Fruit fly (Drosophila melanogaster) whole organism, pupa: Measurements from ENCODE around the gene CG13239.

ENCODE experiments used
- CG10348 ChIP-seq: fragments of 200-800 bp; sonication (Bioruptor generic); IDR thresholded peaks from 2 replicates; pipeline ENCODE4 v1.3.6; 2022; ENCODE audit warnings: missing biosample characterization, missing genetic modification characterization
- CG12605 ChIP-seq: fragments of 200-800 bp; sonication (Bioruptor generic); IDR thresholded peaks from 2 replicates; pipeline ENCODE4 v1.3.6; 2022; ENCODE audit warnings: missing biosample characterization, missing genetic modification characterization
- CG13204 ChIP-seq: fragments of 200-800 bp; sonication (Bioruptor generic); optimal IDR thresholded peaks from 2 replicates; lab custom pipeline; 2018; ENCODE audit warnings: missing biosample characterization, mild to moderate bottlenecking, missing genetic modification characterization, moderate library complexity
- CG14655 ChIP-seq: fragments of 200-800 bp; sonication (Bioruptor generic); optimal IDR thresholded peaks from 3 replicates; lab custom pipeline; 2017; ENCODE audit warnings: mild to moderate bottlenecking, missing biosample characterization, missing genetic modification reagents, missing genetic modification characterization
- CG15710 ChIP-seq: fragments of 200-800 bp; sonication (Bioruptor generic); optimal IDR thresholded peaks from 2 replicates; lab custom pipeline; 2018; ENCODE audit warnings: missing biosample characterization, mild to moderate bottlenecking, missing genetic modification characterization, moderate library complexity
- CG17806 ChIP-seq: fragments of 200-800 bp; sonication (Bioruptor generic); optimal IDR thresholded peaks from 2 replicates; lab custom pipeline; 2018; ENCODE audit warnings: missing biosample characterization, mild to moderate bottlenecking, missing genetic modification characterization, moderate library complexity
- CG32121 ChIP-seq: fragments of 200-800 bp; sonication (Bioruptor generic); IDR thresholded peaks from 2 replicates; pipeline ENCODE4 v1.3.6; 2022; ENCODE audit warnings: missing biosample characterization, missing genetic modification characterization
- CG34367 ChIP-seq: fragments of 200-800 bp; sonication (Bioruptor generic); optimal IDR thresholded peaks from 2 replicates; lab custom pipeline; 2018; ENCODE audit warnings: missing biosample characterization, mild to moderate bottlenecking, missing genetic modification characterization
- CG4496 ChIP-seq: fragments of 200-800 bp; sonication (Bioruptor generic); IDR thresholded peaks from 3 replicates; pipeline ENCODE4 v1.3.6; 2022; ENCODE audit warnings: missing biosample characterization, missing genetic modification characterization
- CG8159 ChIP-seq: fragments of 200-800 bp; sonication (Bioruptor generic); optimal IDR thresholded peaks from 3 replicates; lab custom pipeline; 2018; ENCODE audit warnings: missing biosample characterization, mild to moderate bottlenecking, missing genetic modification characterization, moderate library complexity
- CG8301 ChIP-seq: fragments of 200-800 bp; sonication (Bioruptor generic); optimal IDR thresholded peaks from 2 replicates; lab custom pipeline; 2018; ENCODE audit warnings: missing biosample characterization, mild to moderate bottlenecking, missing genetic modification characterization
- CG9948 ChIP-seq: fragments of 200-800 bp; sonication (Bioruptor generic); optimal IDR thresholded peaks from 2 replicates; lab custom pipeline; 2018; ENCODE audit warnings: missing biosample characterization, mild to moderate bottlenecking, missing genetic modification characterization, moderate library complexity
- D1 ChIP-seq: fragments of 200-800 bp; sonication (Bioruptor generic); optimal IDR thresholded peaks from 2 replicates; lab custom pipeline; 2018; ENCODE audit warnings: missing biosample characterization, mild to moderate bottlenecking, missing genetic modification characterization, moderate library complexity
- EcR ChIP-seq: fragments of 200-800 bp; sonication (Bioruptor generic); optimal IDR thresholded peaks from 3 replicates; lab custom pipeline; 2019; ENCODE audit warnings: missing biosample characterization, missing genetic modification characterization, mild to moderate bottlenecking, moderate library complexity, missing genetic modification reagents
- Ets98B ChIP-seq: fragments of 200-800 bp; sonication (Bioruptor generic); IDR thresholded peaks from 2 replicates; pipeline ENCODE4 v1.3.6; 2022; ENCODE audit warnings: missing biosample characterization, missing genetic modification characterization
- Pif1A ChIP-seq: fragments of 200-800 bp; sonication (Bioruptor generic); optimal IDR thresholded peaks from 3 replicates; lab custom pipeline; 2016; ENCODE audit warnings: missing biosample characterization, missing genetic modification characterization
- Pif1B ChIP-seq: fragments of 200-800 bp; sonication (Bioruptor generic); optimal IDR thresholded peaks from 3 replicates; lab custom pipeline; 2016; ENCODE audit warnings: missing biosample characterization, missing genetic modification characterization
- Snoo ChIP-seq: fragments of 200-800 bp; sonication (Bioruptor generic); optimal IDR thresholded peaks from 3 replicates; lab custom pipeline; 2017; ENCODE audit warnings: missing biosample characterization, mild to moderate bottlenecking, missing genetic modification characterization, inconsistent platforms
- fd96Ca ChIP-seq: fragments of 200-800 bp; sonication (Bioruptor generic); IDR thresholded peaks from 3 replicates; pipeline ENCODE4 v1.3.6; 2022; ENCODE audit warnings: missing biosample characterization, missing genetic modification characterization
- gl ChIP-seq: fragments of 200-800 bp; sonication (Bioruptor generic); optimal IDR thresholded peaks from 2 replicates; lab custom pipeline; 2018; ENCODE audit warnings: missing biosample characterization, mild to moderate bottlenecking, missing genetic modification characterization
- rn ChIP-seq: fragments of 200-800 bp; sonication (Bioruptor generic); IDR thresholded peaks from 2 replicates; pipeline ENCODE4 v1.3.6; 2022; ENCODE audit warnings: missing biosample characterization, missing genetic modification characterization

Gene CG13239

dm6 chr3L:22891009-22891408 lies 30.4 kb downstream of the CG13239 start:
- TF ChIP-seq CG14655 (GFP tag; lab: Kevin White, UChicago) (no peak), fd96Ca (GFP tag; lab: Robert Waterston, UW) (no peak), CG34367 (tag; lab: Kevin White, UChicago) (no peak), CG8301 (tag; lab: Kevin White, UChicago) (no peak), CG13204 (no peak), CG8159 (no peak), rn (GFP tag; lab: Robert Waterston, UW) (no peak), Pif1A (GFP tag; lab: Kevin White, UChicago) (no peak), D1 (tag; lab: Kevin White, UChicago) (no peak), EcR (no peak), CG17806 (tag; lab: Kevin White, UChicago) (no peak), CG12605 (GFP tag; lab: Robert Waterston, UW) (no peak), CG15710 (no peak), CG9948 (tag; lab: Kevin White, UChicago) (no peak), CG10348 (GFP tag; lab: Robert Waterston, UW) (no peak), CG4496 (GFP tag; lab: Robert Waterston, UW) (no peak), Pif1B (GFP tag; lab: Kevin White, UChicago) (no peak), Ets98B (GFP tag; lab: Robert Waterston, UW) (no peak), CG32121 (GFP tag; lab: Robert Waterston, UW) (no peak), gl (no peak)
- TF ChIP-seq, all 21 proteins: peak for 0

dm6 chr3L:22894689-22895283 lies 34.2 kb downstream of the CG13239 start:
- TF ChIP-seq CG8159 (no peak), D1 (tag; lab: Kevin White, UChicago) (peak; percentile 15)

- TF ChIP-seq CG15710 (no peak), CG9948 (tag; lab: Kevin White, UChicago) (no peak), Pif1B (GFP tag; lab: Kevin White, UChicago) (no peak), rn (GFP tag; lab: Robert Waterston, UW) (no peak), CG8159 (no peak), CG13204 (no peak), gl (no peak), CG32121 (GFP tag; lab: Robert Waterston, UW) (no peak), CG10348 (GFP tag; lab: Robert Waterston, UW) (no peak), CG12605 (GFP tag; lab: Robert Waterston, UW) (no peak), EcR (no peak), CG8301 (tag; lab: Kevin White, UChicago) (no peak), Ets98B (GFP tag; lab: Robert Waterston, UW) (no peak), CG14655 (GFP tag; lab: Kevin White, UChicago) (no peak), Snoo (tag; lab: Kevin White, UChicago) (no peak)
These were observed 37.9 kb downstream of the CG13239 start, which contains the start of gene CG11131 for dm6 chr3L:22898444-22898843. CG11131 (plus strand) TSS chr3L:22898744.

- no peak for TF ChIP-seq CG13204
- no peak for TF ChIP-seq CG15710
- no peak for TF ChIP-seq D1 (tag; lab: Kevin White, UChicago)
- TF ChIP-seq EcR = no peak
- no peak for TF ChIP-seq CG14655 (GFP tag; lab: Kevin White, UChicago)
- no peak for TF ChIP-seq rn (GFP tag; lab: Robert Waterston, UW)
- no peak for TF ChIP-seq CG4496 (GFP tag; lab: Robert Waterston, UW)
- TF ChIP-seq CG8159 = no peak
- TF ChIP-seq CG17806 (tag; lab: Kevin White, UChicago) = no peak
- TF ChIP-seq CG10348 (GFP tag; lab: Robert Waterston, UW) = no peak
- TF ChIP-seq gl = no peak
These were observed 41.0 kb downstream of the CG13239 start, which contains the start of gene BoYb for dm6 chr3L:22901612-22902011. BoYb (plus strand) TSS chr3L:22901912.

- TF ChIP-seq CG8301 (tag; lab: Kevin White, UChicago) = no peak
- 0 out of 3 replicates have a peak, but pooled peaks have one; percentile 11 for TF ChIP-seq CG4496 (GFP tag; lab: Robert Waterston, UW)
- TF ChIP-seq, all 21 proteins: peak for 1
These were observed 48.8 kb downstream of the CG13239 start for dm6 chr3L:22909325-22909904.

dm6 chr3L:22909914-22910541 lies 49.4 kb downstream of the CG13239 start, which contains the start of gene CG12768:
CG12768 (plus strand) TSS chr3L:22910491.
- TF ChIP-seq CG17806 (tag; lab: Kevin White, UChicago) (peak; percentile 40), CG4496 (GFP tag; lab: Robert Waterston, UW) (peak; percentile 66), CG10348 (GFP tag; lab: Robert Waterston, UW) (no peak), Pif1A (GFP tag; lab: Kevin White, UChicago) (no peak), CG8301 (tag; lab: Kevin White, UChicago) (peak; percentile 42), CG32121 (GFP tag; lab: Robert Waterston, UW) (no peak), CG13204 (no peak), CG34367 (tag; lab: Kevin White, UChicago) (peak; percentile 24), CG14655 (GFP tag; lab: Kevin White, UChicago) (peak; percentile 81), gl (no peak), D1 (tag; lab: Kevin White, UChicago) (no peak), CG12605 (GFP tag; lab: Robert Waterston, UW) (no peak), fd96Ca (GFP tag; lab: Robert Waterston, UW) (no peak), Pif1B (GFP tag; lab: Kevin White, UChicago) (no peak), rn (GFP tag; lab: Robert Waterston, UW) (no peak), EcR (no peak), CG15710 (peak; percentile 69), Snoo (tag; lab: Kevin White, UChicago) (peak; percentile 45), CG8159 (peak; percentile 79), CG9948 (tag; lab: Kevin White, UChicago) (peak; percentile 64), Ets98B (GFP tag; lab: Robert Waterston, UW) (no peak)
